Worm (Caenorhabditis elegans): ENCODE results near the gene rpn-11.
A peak's percentile ranks its signal among the peaks of the same experiment; 100 is the strongest.
"Not testable (repeated sequence)": the region's sequence is repeated elsewhere in the genome, so short reads cannot be mapped to it uniquely, and the experiment has no call there.

rpn-11 gene

ce11 chrII:4047839-4048440, 3.6 kb upstream of the rpn-11 start:
- TF ChIP-seq egrh-3 (GFP tag; IDR thresholded peaks at IDR 0.05) (peak; percentile 78), D2030.7 (GFP tag; IDR thresholded peaks at IDR 0.05) (peak; percentile 92), nfya-2 (GFP tag; IDR thresholded peaks at IDR 0.05) (peak; percentile 95), somi-1 (GFP tag; optimal IDR thresholded peaks at IDR 0.05) (peak; percentile 50), rcor-1 (GFP tag; IDR thresholded peaks at IDR 0.05) (peak; percentile 99), Y95B8A.8 (GFP tag; IDR thresholded peaks at IDR 0.05) (peak; percentile 96), hmg-20 (GFP tag; IDR thresholded peaks at IDR 0.05) (peak; percentile 94), ceh-100 (GFP tag; IDR thresholded peaks at IDR 0.05) (peak; percentile 91), lin-54 (GFP tag; optimal IDR thresholded peaks at IDR 0.05) (peak; percentile 78), attf-3 (GFP tag; conservative IDR thresholded peaks at IDR 0.05) (peak; percentile 89), Y67H2A.10 (GFP tag; conservative IDR thresholded peaks at IDR 0.05) (peak; percentile 92), repo-1 (tag; optimal IDR thresholded peaks at IDR 0.05) (peak; percentile 37), ztf-28 (GFP tag; IDR thresholded peaks at IDR 0.05) (peak; percentile 97), ceh-27 (GFP tag; optimal IDR thresholded peaks at IDR 0.05) (peak; percentile 40), ztf-25 (GFP tag; IDR thresholded peaks at IDR 0.05) (peak; percentile 94), mcd-1 (GFP tag; IDR thresholded peaks at IDR 0.05) (peak; percentile 99), attf-5 (GFP tag; optimal IDR thresholded peaks at IDR 0.05) (peak; percentile 66), aptf-2 (GFP tag; conservative IDR thresholded peaks at IDR 0.05) (peak; percentile 94), pbrm-1 (GFP tag; IDR thresholded peaks at IDR 0.05) (peak; percentile 99), B0019.2 (GFP tag; conservative IDR thresholded peaks at IDR 0.05) (peak; percentile 94), bed-1 (GFP tag; IDR thresholded peaks at IDR 0.05) (peak; percentile 96), Y56A3A.18 (GFP tag; IDR thresholded peaks at IDR 0.05) (peak; percentile 98), F37B4.10 (GFP tag; IDR thresholded peaks at IDR 0.05) (peak; percentile 98), ekl-4 (GFP tag; IDR thresholded peaks at IDR 0.05) (peak; percentile 98), madf-6 (GFP tag; IDR thresholded peaks at IDR 0.05) (peak; percentile 98), ZK185.1 (tag; optimal IDR thresholded peaks at IDR 0.05; ENCODE audit: poor library complexity, severe bottlenecking) (peak; percentile 56), snpc-4 (tag; optimal IDR thresholded peaks at IDR 0.05) (peak in 2 of 4 experiments; percentile 22 to 45), egl-18 (GFP tag; IDR thresholded peaks at IDR 0.05) (peak; percentile 98), him-1 (tag; optimal IDR thresholded peaks at IDR 0.05) (peak; percentile 52), lin-26 (GFP tag; IDR thresholded peaks at IDR 0.05) (peak; percentile 89), aptf-3 (GFP tag; IDR thresholded peaks at IDR 0.05) (0 out of 2 replicates have a peak, but pooled peaks have one; percentile 59), lag-1 (GFP tag; IDR thresholded peaks at IDR 0.05) (peak; percentile 98), F33H1.4 (GFP tag; IDR thresholded peaks at IDR 0.05) (peak; percentile 95), Y53F4B.3 (GFP tag; IDR thresholded peaks at IDR 0.05) (peak; percentile 73), F39B2.1 (GFP tag; IDR thresholded peaks at IDR 0.05) (peak; percentile 87), ceh-40 (GFP tag; IDR thresholded peaks at IDR 0.05) (peak; percentile 76; the same call in 1 of the 2 replicates), ztf-26 (tag; optimal IDR thresholded peaks at IDR 0.05) (peak; percentile 55), K11D2.4 (GFP tag; IDR thresholded peaks at IDR 0.05) (peak; percentile 99), lsl-1 (GFP tag; optimal IDR thresholded peaks at IDR 0.05) (peak; percentile 69), tlf-1 (GFP tag; optimal IDR thresholded peaks at IDR 0.05) (peak; percentile 82), let-526 (GFP tag; IDR thresholded peaks at IDR 0.05) (peak; percentile 99), ceh-58 (GFP tag; IDR thresholded peaks at IDR 0.05) (0 out of 2 replicates have a peak, but pooled peaks have one; percentile 82), nhr-80 (tag; optimal IDR thresholded peaks at IDR 0.05) (peak; percentile 38), F22D6.2 (tag; optimal IDR thresholded peaks at IDR 0.05) (peak; percentile 46), ztf-6 (GFP tag; IDR thresholded peaks at IDR 0.05) (peak; percentile 98), tbp1 (GFP tag; optimal IDR thresholded peaks at IDR 0.05) (peak; percentile 51), C06A6.2 (GFP tag; conservative IDR thresholded peaks at IDR 0.05) (peak; percentile 97), ceh-91 (GFP tag; IDR thresholded peaks at IDR 0.05) (peak; percentile 97)
- TF ChIP-seq snpc-4 (GFP tag; optimal IDR thresholded peaks at IDR 0.05) = not testable (repeated sequence)
